Worm (Caenorhabditis elegans): ENCODE data around the gene srg-33.

srg-33 gene

DNA sequence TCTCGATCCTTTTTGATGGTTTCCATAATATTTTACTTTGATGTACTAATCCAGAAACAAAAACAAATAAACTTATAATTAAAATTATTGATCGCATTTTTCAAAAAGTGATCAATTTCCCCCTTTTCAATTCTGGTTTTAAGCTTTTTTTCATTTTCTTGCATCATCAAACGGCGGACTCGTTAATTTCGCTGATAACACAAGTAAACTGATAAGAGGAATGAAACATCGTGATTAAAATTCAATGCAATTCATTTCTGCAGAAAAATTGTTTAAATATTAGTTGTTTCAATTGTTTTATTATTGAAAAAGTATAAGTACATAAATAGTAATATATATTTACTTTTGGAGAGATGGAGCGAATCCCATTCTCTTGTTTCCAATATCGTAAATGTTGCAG lies 24.6 kb upstream of the srg-33 start:
- TF ChIP-seq nhr-80 (tag; optimal IDR thresholded peaks at IDR 0.05) (peak; percentile 71), tbp1 (GFP tag; optimal IDR thresholded peaks at IDR 0.05) (peak; percentile 7), let-607 (tag; optimal IDR thresholded peaks at IDR 0.05) (peak in 1 of 2 experiments; percentile 13), sdz-38 (tag; optimal IDR thresholded peaks at IDR 0.05) (no peak), let-526 (GFP tag; IDR thresholded peaks at IDR 0.05) (no peak), F22D6.2 (tag; optimal IDR thresholded peaks at IDR 0.05) (no peak), ztf-18 (tag; optimal IDR thresholded peaks at IDR 0.05) (no peak), efl-1 (GFP tag; optimal IDR thresholded peaks at IDR 0.05) (no peak), aptf-3 (GFP tag; IDR thresholded peaks at IDR 0.05) (no peak), sptf-2 (GFP tag; optimal IDR thresholded peaks at IDR 0.05) (no peak), hrde-1 (tag; optimal IDR thresholded peaks at IDR 0.05; ENCODE audit: borderline replicate concordance) (no peak), ztf-3 (GFP tag; optimal IDR thresholded peaks at IDR 0.05) (no peak), athp-1 (tag; optimal IDR thresholded peaks at IDR 0.05) (no peak), snpc-4 (GFP tag; optimal IDR thresholded peaks at IDR 0.05) (no peak), snpc-4 (tag; optimal IDR thresholded peaks at IDR 0.05) (peak in 1 of 4 experiments; percentile 5), B0336.3 (GFP tag; IDR thresholded peaks at IDR 0.05) (peak; percentile 16; the same call in 1 of the 2 replicates), Y53G8AR.9 (GFP tag; conservative IDR thresholded peaks at IDR 0.05) (peak; percentile 69), madf-10 (tag; optimal IDR thresholded peaks at IDR 0.05) (no peak), ekl-4 (GFP tag; IDR thresholded peaks at IDR 0.05) (0 out of 2 replicates have a peak, but pooled peaks have one; percentile 21), tlf-1 (GFP tag; optimal IDR thresholded peaks at IDR 0.05) (peak; percentile 2), ztf-28 (GFP tag; IDR thresholded peaks at IDR 0.05) (no peak), nfyb-1 (GFP tag; IDR thresholded peaks at IDR 0.05) (0 out of 2 replicates have a peak, but pooled peaks have one; percentile 24), bed-1 (GFP tag; IDR thresholded peaks at IDR 0.05) (no peak), rec-8 (tag; optimal IDR thresholded peaks at IDR 0.05) (no peak), ceh-58 (GFP tag; IDR thresholded peaks at IDR 0.05) (no peak), T07F8.4 (tag; optimal IDR thresholded peaks at IDR 0.05) (no peak), K11D2.4 (GFP tag; IDR thresholded peaks at IDR 0.05) (no peak), nfya-1 (tag; optimal IDR thresholded peaks at IDR 0.05; ENCODE audit: borderline replicate concordance, insufficient read depth) (no peak), lag-1 (GFP tag; IDR thresholded peaks at IDR 0.05) (no peak), ceh-91 (GFP tag; IDR thresholded peaks at IDR 0.05) (no peak)

DNA sequence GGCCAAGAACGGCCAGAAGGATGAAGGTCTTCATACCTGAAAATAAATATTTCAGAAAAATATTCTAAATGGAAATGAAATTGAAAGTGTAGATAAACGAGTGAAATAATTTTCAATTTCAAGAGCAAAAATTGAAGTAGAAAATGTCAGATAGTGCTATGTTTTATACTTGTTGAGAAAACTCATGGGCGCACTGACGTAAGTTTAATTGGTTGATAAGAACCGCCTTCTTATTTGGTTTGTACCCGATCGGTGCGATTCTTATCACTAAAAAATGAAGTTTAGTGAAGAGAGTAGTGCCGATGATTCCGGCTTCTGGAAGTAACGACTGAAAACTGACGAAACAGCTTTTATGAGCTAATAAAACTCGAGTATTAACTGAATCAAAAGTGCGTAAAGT lies 23.0 kb upstream of the srg-33 start, which contains the start of the genes asp-6 and asp-12:
TSS of gene asp-6 (minus strand) at position 36 of the 400 bp plus-strand sequence.
TSS of gene asp-12 (plus strand) at position 309 of the 400 bp plus-strand sequence.
- TF ChIP-seq nhr-80 (tag; optimal IDR thresholded peaks at IDR 0.05) (peak; percentile 80), aptf-3 (GFP tag; IDR thresholded peaks at IDR 0.05) (no peak)

DNA sequence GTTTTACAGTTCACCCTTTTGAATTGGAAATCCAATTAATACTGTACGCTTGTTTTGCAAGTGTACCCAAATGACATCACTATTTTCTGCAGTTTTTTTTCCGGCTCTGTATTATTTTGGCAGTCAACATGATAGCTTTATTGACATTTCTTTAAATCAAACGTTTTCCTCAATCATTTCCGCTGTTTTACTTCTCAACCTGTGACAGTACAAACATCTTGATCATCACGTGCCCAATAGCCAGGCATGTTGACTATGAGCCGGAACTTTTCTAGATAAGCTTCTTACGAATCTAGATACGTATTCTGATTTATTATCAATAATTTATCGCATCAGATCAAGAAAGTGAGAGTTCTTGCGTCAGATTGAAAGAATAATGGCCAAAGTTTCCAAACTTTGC lies 22.0 kb upstream of the srg-33 start:
- TF ChIP-seq madf-8 (GFP tag; conservative IDR thresholded peaks at IDR 0.05) = no peak
- peak in 1 of 2 experiments; percentile 18 for TF ChIP-seq let-607 (tag; optimal IDR thresholded peaks at IDR 0.05)
- TF ChIP-seq cebp-1 (GFP tag; IDR thresholded peaks at IDR 0.05) = no peak
- peak; percentile 16 for TF ChIP-seq cebp-1 (tag; optimal IDR thresholded peaks at IDR 0.05)
- no peak for TF ChIP-seq Y53F4B.3 (GFP tag; IDR thresholded peaks at IDR 0.05)
- no peak for TF ChIP-seq ceh-58 (GFP tag; IDR thresholded peaks at IDR 0.05)
- TF ChIP-seq ceh-91 (GFP tag; IDR thresholded peaks at IDR 0.05) = no peak
- peak; percentile 69 for TF ChIP-seq nhr-80 (tag; optimal IDR thresholded peaks at IDR 0.05)
- TF ChIP-seq T26A5.8 (tag; optimal IDR thresholded peaks at IDR 0.05) = no peak
- TF ChIP-seq die-1 (tag; optimal IDR thresholded peaks at IDR 0.05) = no peak
- TF ChIP-seq chd-7 (tag; optimal IDR thresholded peaks at IDR 0.05) = no peak
- TF ChIP-seq F57C9.4 (tag; optimal IDR thresholded peaks at IDR 0.05) = no peak
- no peak for TF ChIP-seq egl-44 (GFP tag; IDR thresholded peaks at IDR 0.05)
- no peak for TF ChIP-seq B0035.1 (tag; optimal IDR thresholded peaks at IDR 0.05)
- no peak for TF ChIP-seq ceh-40 (GFP tag; IDR thresholded peaks at IDR 0.05)
- TF ChIP-seq F10E7.11 (tag; optimal IDR thresholded peaks at IDR 0.05) = no peak
- no peak for TF ChIP-seq repo-1 (tag; optimal IDR thresholded peaks at IDR 0.05)
- peak; percentile 86 for TF ChIP-seq atf-7 (tag; optimal IDR thresholded peaks at IDR 0.05)
- no peak for TF ChIP-seq madf-6 (GFP tag; IDR thresholded peaks at IDR 0.05)
- peak; percentile 19 for TF ChIP-seq ztf-22 (GFP tag; optimal IDR thresholded peaks at IDR 0.05)
- TF ChIP-seq nfya-1 (tag; optimal IDR thresholded peaks at IDR 0.05; ENCODE audit: borderline replicate concordance, insufficient read depth) = no peak
- TF ChIP-seq Y53G8AR.9 (GFP tag; conservative IDR thresholded peaks at IDR 0.05) = no peak
- no peak for TF ChIP-seq mxl-1 (tag; optimal IDR thresholded peaks at IDR 0.05)
